Fruit fly (Drosophila melanogaster) Kc167 (cell line): ENCODE data around the gene CG43707.

Source experiments
- Myc ChIP-seq: fragments of >200 bp; optimal IDR thresholded peaks from 2 replicates; lab custom pipeline; 2017; ENCODE audit warnings: missing external identifiers
- Sin3A ChIP-seq: fragments of >200 bp; optimal IDR thresholded peaks from 2 replicates; lab custom pipeline; 2018; ENCODE audit warnings: missing external identifiers
- h ChIP-seq: fragments of >200 bp; optimal IDR thresholded peaks from 3 replicates; lab custom pipeline; 2018; ENCODE audit warnings: missing external identifiers
- insv ChIP-seq: fragments of >200 bp; optimal IDR thresholded peaks from 3 replicates; lab custom pipeline; 2018; ENCODE audit warnings: missing external identifiers
- psq ChIP-seq: fragments of >200 bp; optimal IDR thresholded peaks from 2 replicates; lab custom pipeline; 2017; ENCODE audit warnings: missing external identifiers
- ttk ChIP-seq: sonication (Bioruptor generic); optimal IDR thresholded peaks from 2 replicates; lab custom pipeline; 2017; ENCODE audit warnings: missing external identifiers

Gene CG43707

DNA sequence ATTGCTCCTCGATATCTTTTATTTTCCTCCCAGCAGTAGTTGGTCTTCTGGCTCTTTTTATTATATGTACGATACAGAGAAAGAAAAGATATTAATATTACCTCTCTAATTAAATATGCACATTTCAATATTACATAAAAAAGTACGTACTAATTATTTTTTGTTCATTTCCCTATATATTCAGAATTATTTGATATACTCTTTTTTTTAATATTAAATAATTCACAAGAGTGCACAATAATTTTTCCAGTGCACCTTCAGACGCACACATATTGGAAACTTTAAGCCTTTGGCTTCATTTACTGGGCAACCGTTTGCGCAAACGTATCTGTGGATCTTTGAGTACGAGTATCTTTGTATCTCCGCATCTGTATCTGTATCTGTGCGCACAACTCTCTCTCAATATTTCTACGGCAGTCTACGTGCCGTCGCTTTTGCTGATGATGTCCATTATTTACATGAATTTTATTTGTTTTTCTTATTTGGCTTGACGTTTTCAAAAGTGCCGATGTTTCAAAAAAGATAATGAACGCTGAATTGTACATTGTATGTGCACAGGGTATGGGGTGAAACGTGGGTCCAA, 19.6 kb downstream of the CG43707 start:
- TF ChIP-seq h (lab: Kevin White, UChicago) = no peak

DNA sequence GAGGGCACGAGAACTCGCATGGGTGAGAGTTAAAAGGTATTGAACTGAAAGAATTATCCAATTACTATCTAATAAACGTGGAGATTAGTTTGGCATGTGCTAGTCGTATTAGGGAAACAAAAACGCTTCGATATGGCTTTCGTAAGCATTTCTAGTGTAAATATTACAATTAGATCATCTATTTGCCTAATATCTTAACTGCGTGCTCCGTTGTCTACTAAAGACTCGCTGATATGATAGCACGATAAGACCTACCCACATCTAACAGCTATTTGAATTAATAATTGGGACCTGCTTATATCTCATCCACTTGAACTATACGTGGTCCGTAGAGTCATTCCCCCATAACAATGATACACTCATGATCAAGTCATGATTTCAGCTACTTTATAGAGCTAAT, 20.4 kb downstream of the CG43707 start:
- TF ChIP-seq Myc (lab: Kevin White, UChicago) (no peak), ttk (no peak), psq (lab: Kevin White, UChicago) (no peak), Sin3A (lab: Kevin White, UChicago) (no peak), h (lab: Kevin White, UChicago) (no peak), insv (lab: Kevin White, UChicago) (no peak)

DNA sequence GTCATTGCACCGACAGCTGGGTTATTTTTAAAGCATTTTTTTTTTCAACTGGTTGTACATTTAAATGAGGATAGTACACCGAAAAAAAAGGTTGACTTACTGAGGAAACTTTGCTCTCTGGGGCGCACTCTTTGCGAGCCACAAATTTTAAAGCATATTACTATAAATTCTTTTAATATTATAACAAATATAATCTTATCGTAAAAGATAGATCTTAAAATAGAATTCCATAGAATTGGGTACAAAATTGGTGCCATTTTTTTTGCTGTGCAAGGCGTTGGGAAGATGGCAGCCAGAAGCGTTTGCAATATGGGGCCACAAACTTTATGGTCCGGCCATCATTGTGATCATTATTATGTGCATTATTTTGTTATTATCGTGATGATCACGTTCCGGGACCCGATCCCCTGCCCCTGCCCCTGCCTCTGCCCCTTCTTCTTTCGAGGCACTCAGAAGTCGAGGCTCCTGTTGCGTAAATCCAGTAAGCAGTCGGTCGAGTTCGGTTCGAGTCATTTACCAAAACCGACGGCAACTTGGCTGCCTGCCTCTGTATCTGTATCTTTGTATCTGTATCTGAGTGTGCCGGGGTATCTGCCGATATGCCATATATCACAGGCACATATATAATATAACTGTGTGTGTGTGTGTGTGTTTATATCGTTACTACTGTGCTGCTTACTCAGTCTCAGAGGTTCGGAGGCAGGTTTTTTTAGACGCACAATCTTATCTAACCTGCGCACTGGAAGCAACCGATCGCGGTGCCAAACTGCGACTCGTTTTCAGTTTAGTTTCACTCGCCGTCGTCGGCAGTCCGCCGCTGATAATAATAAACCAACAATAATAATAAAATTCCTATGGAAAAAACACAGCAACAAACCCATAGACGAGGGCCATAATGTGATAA, 21.4 kb downstream of the CG43707 start:
- TF ChIP-seq Myc (lab: Kevin White, UChicago) = no peak
- TF ChIP-seq ttk = no peak
- TF ChIP-seq psq (lab: Kevin White, UChicago) = no peak
- no peak for TF ChIP-seq insv (lab: Kevin White, UChicago)
- no peak for TF ChIP-seq h (lab: Kevin White, UChicago)
- no peak for TF ChIP-seq Sin3A (lab: Kevin White, UChicago)

DNA sequence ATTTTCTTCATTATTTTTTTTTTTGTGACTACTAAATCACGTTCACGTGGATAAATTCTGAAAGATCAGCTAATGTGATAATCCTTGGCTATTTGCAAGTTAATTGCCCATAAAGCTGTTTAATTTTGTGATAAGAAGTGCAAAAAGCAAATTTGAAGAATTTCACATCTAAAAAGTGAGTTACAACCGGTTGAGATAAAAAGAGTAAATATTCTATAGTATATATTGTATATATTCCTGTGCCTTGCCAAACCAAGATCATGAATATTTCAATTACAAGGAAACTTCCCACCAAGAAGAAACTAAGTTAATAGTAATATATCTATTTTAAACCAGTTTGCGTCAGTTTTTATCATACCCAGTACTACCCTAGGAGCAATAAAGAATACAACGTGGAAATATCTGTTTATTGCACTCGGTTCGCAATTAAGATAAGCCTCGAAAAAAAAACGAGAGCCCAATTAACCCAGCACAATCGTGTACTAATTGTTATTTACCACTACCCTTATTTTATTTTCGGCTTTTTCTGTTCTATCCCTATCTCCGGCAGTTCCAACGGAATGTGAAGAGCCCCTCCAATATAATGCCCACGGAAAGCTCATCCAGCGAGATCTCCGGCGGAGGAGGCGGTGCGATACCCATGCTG, 22.2 kb downstream of the CG43707 start:
- no peak for TF ChIP-seq Sin3A (lab: Kevin White, UChicago)
- no peak for TF ChIP-seq ttk
- no peak for TF ChIP-seq psq (lab: Kevin White, UChicago)
- TF ChIP-seq insv (lab: Kevin White, UChicago) = no peak
- no peak for TF ChIP-seq h (lab: Kevin White, UChicago)
- TF ChIP-seq Myc (lab: Kevin White, UChicago) = no peak

DNA sequence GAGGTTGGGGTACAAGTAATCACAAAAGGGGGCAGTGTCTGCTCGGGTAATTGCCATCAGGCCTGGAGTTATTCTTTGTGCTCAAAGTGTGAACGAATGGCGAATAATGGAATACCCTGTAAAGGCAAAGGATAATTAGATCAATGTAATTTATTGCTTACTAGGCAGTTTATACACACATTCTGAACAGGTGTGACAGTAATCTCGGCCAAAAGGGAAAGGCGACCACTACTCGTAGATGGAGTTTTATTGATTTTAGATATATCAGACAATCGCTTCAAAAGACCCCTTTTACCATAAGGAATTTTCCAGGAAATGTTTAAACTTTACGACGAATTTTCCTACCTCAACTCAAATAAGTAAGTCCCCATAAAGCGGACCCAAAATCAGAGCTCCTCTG, 23.5 kb downstream of the CG43707 start:
- TF ChIP-seq Myc (lab: Kevin White, UChicago) (no peak), psq (lab: Kevin White, UChicago) (no peak), insv (lab: Kevin White, UChicago) (no peak), ttk (no peak), h (lab: Kevin White, UChicago) (no peak), Sin3A (lab: Kevin White, UChicago) (no peak)

DNA sequence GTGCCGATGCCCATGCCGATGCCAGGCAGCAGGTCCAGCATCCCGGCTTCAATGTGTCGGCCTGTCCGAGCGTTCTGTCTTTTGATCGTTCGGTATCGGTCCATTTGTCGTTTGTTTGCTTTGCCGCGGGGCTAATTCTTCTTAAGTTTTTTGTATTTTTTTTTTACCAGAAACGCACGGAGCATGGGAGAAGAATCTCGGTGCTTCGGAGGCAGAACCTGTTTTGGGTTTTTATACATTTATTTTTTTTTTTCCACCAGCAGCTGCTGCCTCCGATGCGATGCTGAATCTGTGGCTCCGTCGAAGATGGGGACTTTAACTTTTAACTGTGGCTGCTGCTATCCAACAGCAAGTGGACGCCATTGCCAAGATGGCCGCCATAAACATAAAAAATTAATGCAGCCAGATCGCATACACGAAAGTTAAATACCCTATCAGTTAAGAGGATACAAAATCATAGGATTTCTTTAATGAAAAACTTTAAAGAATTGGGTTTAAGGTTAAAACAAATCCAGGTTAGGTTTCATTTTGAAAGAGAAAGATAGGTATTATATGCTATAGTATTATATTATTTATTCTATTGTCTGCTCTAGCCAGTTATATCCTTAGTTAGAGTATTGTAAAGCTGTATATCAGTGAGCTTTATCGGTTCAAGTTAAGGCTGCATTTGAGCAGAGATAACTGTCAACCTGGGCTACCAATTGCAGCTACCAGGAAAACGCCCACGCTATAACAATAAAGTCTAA, 24.2 kb downstream of the CG43707 start:
- TF ChIP-seq insv (lab: Kevin White, UChicago) = no peak
- no peak for TF ChIP-seq psq (lab: Kevin White, UChicago)
- TF ChIP-seq Myc (lab: Kevin White, UChicago) = no peak
- TF ChIP-seq Sin3A (lab: Kevin White, UChicago) = no peak
- no peak for TF ChIP-seq ttk
- no peak for TF ChIP-seq h (lab: Kevin White, UChicago)

DNA sequence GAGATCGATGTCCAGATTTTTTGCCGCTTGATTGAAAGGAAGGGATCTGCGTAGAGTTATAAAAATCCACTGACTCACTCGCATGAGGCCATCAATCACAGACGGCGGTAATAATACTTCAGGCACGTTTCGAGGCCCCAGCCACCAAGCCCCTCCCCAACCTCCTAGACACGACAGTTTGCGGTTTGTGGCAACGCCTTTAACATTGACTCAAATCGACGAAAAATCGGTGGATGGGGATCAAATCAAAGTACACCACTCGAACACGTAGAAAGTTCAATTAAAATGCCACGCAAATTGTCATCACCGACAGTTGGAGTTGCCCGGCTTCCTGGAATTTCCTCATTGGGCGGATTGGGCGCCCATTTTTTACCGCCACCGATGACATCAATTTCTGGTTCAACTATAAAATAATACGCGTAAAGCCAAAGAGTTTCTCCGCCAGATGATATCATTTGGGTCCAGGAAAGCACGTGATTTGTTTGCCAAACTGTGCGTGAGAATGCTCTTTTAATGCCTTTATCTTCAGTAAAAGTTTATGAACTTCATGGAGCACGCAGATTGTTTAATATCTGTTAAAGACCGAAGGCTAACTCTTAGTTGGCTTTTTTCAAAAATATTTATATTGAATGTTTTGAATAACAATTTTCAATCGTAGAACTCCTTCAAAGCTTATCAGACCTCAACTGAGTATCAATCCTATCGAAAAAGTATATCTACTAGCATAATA, 27.4 kb downstream of the CG43707 start, which contains the start of gene CG31960:
Gene CG31960 (plus strand): TSS at position 680 of the 730 bp plus-strand sequence.
- TF ChIP-seq h (lab: Kevin White, UChicago) (no peak), psq (lab: Kevin White, UChicago) (no peak), insv (lab: Kevin White, UChicago) (no peak), Sin3A (lab: Kevin White, UChicago) (no peak), ttk (no peak), Myc (lab: Kevin White, UChicago) (no peak)

DNA sequence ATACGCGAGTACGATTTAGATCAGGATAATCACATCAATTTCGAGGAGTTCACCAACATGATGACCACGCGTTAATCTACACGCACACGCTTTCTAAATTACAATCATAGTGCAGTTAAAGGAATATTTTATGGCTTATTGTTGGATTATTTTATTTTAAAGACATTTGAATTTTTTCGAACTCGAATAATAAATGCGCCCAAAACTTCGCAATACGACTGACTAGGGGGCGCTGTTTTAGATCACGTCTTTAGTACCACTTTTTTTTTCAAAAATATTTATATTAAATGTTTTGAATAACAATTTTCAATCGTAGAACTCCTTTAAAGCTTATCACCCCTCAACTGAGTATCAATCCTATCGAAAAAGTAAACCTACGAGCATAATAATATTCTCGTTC, 28.3 kb downstream of the CG43707 start:
- no peak for TF ChIP-seq h (lab: Kevin White, UChicago)
- TF ChIP-seq insv (lab: Kevin White, UChicago) = no peak
- TF ChIP-seq Sin3A (lab: Kevin White, UChicago) = no peak
- TF ChIP-seq psq (lab: Kevin White, UChicago) = no peak
- TF ChIP-seq Myc (lab: Kevin White, UChicago) = no peak
- TF ChIP-seq ttk = no peak

DNA sequence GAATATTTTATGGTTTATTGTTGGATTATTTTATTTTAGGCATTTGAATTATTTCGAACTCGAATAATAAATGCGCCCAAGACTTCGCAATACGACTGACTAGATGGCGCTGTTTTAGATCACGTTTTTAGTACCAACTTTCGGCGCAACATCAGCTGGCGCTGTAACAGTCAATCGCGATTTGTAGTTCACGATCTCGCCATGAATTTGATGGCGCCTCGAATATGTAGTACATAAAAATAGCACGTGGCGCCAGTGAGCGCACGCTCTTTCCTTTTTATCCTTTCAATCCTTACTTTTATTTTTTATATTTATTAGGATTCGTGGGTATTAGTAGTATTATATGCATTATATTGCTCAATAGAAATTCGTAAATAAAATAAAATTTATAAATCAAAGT, 29.2 kb downstream of the CG43707 start:
- TF ChIP-seq ttk (no peak), Myc (lab: Kevin White, UChicago) (no peak), psq (lab: Kevin White, UChicago) (no peak), Sin3A (lab: Kevin White, UChicago) (no peak), insv (lab: Kevin White, UChicago) (no peak), h (lab: Kevin White, UChicago) (no peak)

DNA sequence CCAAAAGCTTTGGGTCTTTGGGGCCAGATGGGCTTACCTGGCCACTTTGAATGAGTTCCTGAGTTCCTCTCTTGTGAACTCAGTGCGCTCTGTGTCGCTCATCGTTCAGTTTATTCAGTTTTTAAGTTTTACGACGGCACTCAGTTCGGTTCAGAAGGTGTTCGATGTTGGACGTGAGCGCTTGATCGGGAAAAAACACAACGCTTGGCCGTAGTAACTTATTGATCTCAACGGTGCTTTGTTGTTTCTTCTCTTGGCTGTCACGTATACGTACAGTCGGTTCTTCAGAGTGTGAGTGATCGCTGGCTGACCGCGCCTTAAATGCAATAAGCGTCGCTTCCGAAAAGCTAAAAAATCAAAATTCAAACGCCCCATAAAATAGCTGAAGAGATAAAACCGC, 30.0 kb downstream of the CG43707 start, which contains the start of gene bark:
Gene bark (plus strand): TSS at position 140 of the 400 bp plus-strand sequence.
- TF ChIP-seq insv (lab: Kevin White, UChicago) = no peak
- TF ChIP-seq h (lab: Kevin White, UChicago) = no peak
- TF ChIP-seq Myc (lab: Kevin White, UChicago) = no peak
- no peak for TF ChIP-seq ttk
- no peak for TF ChIP-seq psq (lab: Kevin White, UChicago)
- TF ChIP-seq Sin3A (lab: Kevin White, UChicago) = no peak
